Worm (Caenorhabditis elegans): ENCODE measurements around the gene srbc-10.

ce11 chrV:7460898-7461297 lies 31.9 kb downstream of the srbc-10 start, which contains the start of gene srh-92:
- TF ChIP-seq nhr-28 (tag; optimal IDR thresholded peaks at IDR 0.05) (no peak), snu-23 (GFP tag; optimal IDR thresholded peaks at IDR 0.05) (no peak), unc-62 (GFP tag; optimal IDR thresholded peaks at IDR 0.05) (no peak), elt-3 (tag; optimal IDR thresholded peaks at IDR 0.05) (no peak), nhr-19 (GFP tag; conservative IDR thresholded peaks at IDR 0.05) (no peak), ceh-90 (tag; optimal IDR thresholded peaks at IDR 0.05) (no peak), ama-1 (optimal IDR thresholded peaks at IDR 0.05) (no peak), egl-27 (tag; optimal IDR thresholded peaks at IDR 0.05) (no peak)

All from whole organism, L1 larva.